Worm (Caenorhabditis elegans): ENCODE data around the gene F17C11.22.

DNA sequence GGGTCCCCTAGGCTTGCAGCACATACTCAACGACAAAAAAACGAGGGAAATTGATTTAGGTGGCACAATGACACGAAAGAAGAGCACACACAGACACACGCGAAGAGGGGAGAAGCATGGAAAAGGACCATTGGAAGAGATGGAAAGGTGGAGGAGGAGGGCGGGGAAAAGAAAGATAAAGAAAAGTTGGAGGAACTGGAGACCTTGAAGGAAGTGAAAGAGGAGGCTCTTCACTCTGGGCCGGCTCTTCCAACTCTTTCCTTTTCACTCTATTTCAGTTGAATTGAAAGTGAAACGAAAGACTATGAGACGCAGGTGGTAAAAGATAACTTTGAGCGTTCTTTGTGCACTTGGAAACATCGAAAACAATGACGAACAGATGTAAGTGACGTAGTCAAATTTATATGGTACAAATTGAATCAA lies 8.5 kb downstream of the F17C11.22 start:
- TF ChIP-seq ztf-11 (tag; optimal IDR thresholded peaks at IDR 0.05): no peak
- TF ChIP-seq tbx-8 (GFP tag; optimal IDR thresholded peaks at IDR 0.05): no peak
- no peak for TF ChIP-seq lsy-2 (tag; optimal IDR thresholded peaks at IDR 0.05)
- no peak for TF ChIP-seq ceh-39 (tag; optimal IDR thresholded peaks at IDR 0.05)
- no peak for TF ChIP-seq nhr-28 (tag; optimal IDR thresholded peaks at IDR 0.05)
- TF ChIP-seq snpc-4 (tag; optimal IDR thresholded peaks at IDR 0.05): no peak
- no peak for TF ChIP-seq elt-1 (tag; optimal IDR thresholded peaks at IDR 0.05; ENCODE audit: borderline replicate concordance, insufficient read depth)
- no peak for TF ChIP-seq pha-4 (tag; optimal IDR thresholded peaks at IDR 0.05)
- TF ChIP-seq nhr-76 (tag; optimal IDR thresholded peaks at IDR 0.05): no peak
- TF ChIP-seq ces-1 (GFP tag; optimal IDR thresholded peaks at IDR 0.05): peak; percentile 80
- no peak for TF ChIP-seq lin-32 (GFP tag; optimal IDR thresholded peaks at IDR 0.05)
- TF ChIP-seq lin-13 (tag; optimal IDR thresholded peaks at IDR 0.05): no peak
- no peak for TF ChIP-seq blmp-1 (tag; optimal IDR thresholded peaks at IDR 0.05)

Measured in whole organism, mixed stage, embryonic.